Fruit fly (Drosophila melanogaster): ENCODE measurements around the gene Ptp4E.
A peak's percentile ranks its signal among the peaks of the same experiment; 100 is the strongest.

DNA sequence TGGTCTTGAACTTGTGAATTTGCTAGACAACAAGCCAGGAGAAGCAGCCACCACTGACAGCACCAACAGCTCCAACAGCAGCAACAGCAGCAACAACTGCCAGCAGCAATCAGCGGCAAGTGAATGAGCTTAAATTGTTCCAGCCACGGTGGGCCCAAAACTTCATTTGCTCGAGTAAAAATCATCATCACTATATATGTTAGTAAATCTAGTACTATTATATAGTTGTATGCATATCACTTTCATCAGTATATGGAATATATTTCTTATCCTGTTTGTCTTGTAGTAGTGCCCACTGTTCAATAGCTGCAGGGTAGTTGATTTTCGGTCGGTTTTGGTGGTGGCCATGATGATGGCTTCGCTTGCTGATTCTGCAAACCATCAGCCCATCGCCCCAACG, 19.9 kb downstream of the Ptp4E start:
- TF ChIP-seq pdm3 (GFP tag; optimal IDR thresholded peaks at IDR 0.05) = peak; percentile 24
- no peak for TF ChIP-seq lz (GFP tag; optimal IDR thresholded peaks at IDR 0.05)
- TF ChIP-seq CG6854 (GFP tag; optimal IDR thresholded peaks at IDR 0.05) = no peak
- peak; percentile 28 for TF ChIP-seq OdsH (GFP tag; optimal IDR thresholded peaks at IDR 0.05)
- peak; percentile 86 for TF ChIP-seq Eip78C (GFP tag)
- no peak for TF ChIP-seq net (GFP tag; optimal IDR thresholded peaks at IDR 0.05)
- TF ChIP-seq fkh (GFP tag; optimal IDR thresholded peaks at IDR 0.05) = no peak
- no peak for TF ChIP-seq CG11762 (GFP tag; optimal IDR thresholded peaks at IDR 0.05; ENCODE audit: insufficient read depth)
- TF ChIP-seq CG9139 (GFP tag; optimal IDR thresholded peaks at IDR 0.05) = peak; percentile 33
- no peak for TF ChIP-seq esn (GFP tag; optimal IDR thresholded peaks at IDR 0.05)
- peak in 1 of 2 experiments; percentile 25 for TF ChIP-seq ss (GFP tag; optimal IDR thresholded peaks at IDR 0.05)
- TF ChIP-seq CG6163 (GFP tag; IDR thresholded peaks at IDR 0.05) = peak; percentile 68; the same call in 2 of the 3 replicates
